Worm (Caenorhabditis elegans) whole organism, early embryonic: Measurements from ENCODE around the gene F28C6.8.

Source experiments
- B0310.2 ChIP-seq: sonication (generic microtip); optimal IDR thresholded peaks from 2 replicates; lab custom pipeline; 2016; ENCODE audit warnings: mild to moderate bottlenecking, missing genetic modification characterization, missing compliant biosample characterization
- F13C5.2 ChIP-seq: sonication (generic microtip); optimal IDR thresholded peaks from 2 replicates; lab custom pipeline; 2017; ENCODE audit warnings: mild to moderate bottlenecking, missing genetic modification characterization, inconsistent platforms, missing compliant biosample characterization
- aly-1 ChIP-seq: sonication (generic microtip); optimal IDR thresholded peaks from 2 replicates; lab custom pipeline; 2016; ENCODE audit warnings: missing genetic modification characterization, missing compliant biosample characterization
- ama-1 ChIP-seq: fragments of 150-350 bp; optimal IDR thresholded peaks from 2 replicates; lab custom pipeline; 2014
- ceh-13 ChIP-seq: fragments of 200-800 bp; sonication (Bioruptor generic); optimal IDR thresholded peaks from 2 replicates; lab custom pipeline; 2018; ENCODE audit warnings: mild to moderate bottlenecking, missing genetic modification characterization, missing compliant biosample characterization
- ceh-36 ChIP-seq: sonication (generic microtip); optimal IDR thresholded peaks from 2 replicates; lab custom pipeline; 2016; ENCODE audit warnings: missing genetic modification characterization, inconsistent platforms, missing compliant biosample characterization
- ets-7 ChIP-seq: sonication (generic microtip); optimal IDR thresholded peaks from 2 replicates; lab custom pipeline; 2016; ENCODE audit warnings: missing genotype, missing genetic modification characterization, missing compliant biosample characterization
- flt-1 ChIP-seq: fragments of 200-800 bp; sonication (Bioruptor generic); IDR thresholded peaks from 2 replicates; pipeline ENCODE4 v1.3.6; 2022; ENCODE audit warnings: missing genetic modification characterization, missing compliant biosample characterization
- hmbx-1 ChIP-seq: sonication (generic microtip); optimal IDR thresholded peaks from 2 replicates; lab custom pipeline; 2016; ENCODE audit warnings: mild to moderate bottlenecking, missing genetic modification characterization, missing compliant biosample characterization
- hmg-4 ChIP-seq: fragments of 200-800 bp; sonication (Bioruptor generic); optimal IDR thresholded peaks from 2 replicates; lab custom pipeline; 2018; ENCODE audit warnings: mild to moderate bottlenecking, missing genetic modification characterization, missing compliant biosample characterization
- hnd-1 ChIP-seq: sonication (generic microtip); optimal IDR thresholded peaks from 2 replicates; lab custom pipeline; 2016; ENCODE audit warnings: missing genetic modification characterization, missing compliant biosample characterization
- pes-1 ChIP-seq: fragments of 200-800 bp; sonication (Bioruptor generic); IDR thresholded peaks from 2 replicates; pipeline ENCODE4 v1.3.6; 2022; ENCODE audit warnings: missing genetic modification reagents, missing genetic modification characterization, missing compliant biosample characterization
- scrt-1 ChIP-seq: fragments of 200-800 bp; sonication (Bioruptor generic); IDR thresholded peaks from 2 replicates; pipeline ENCODE4 v1.3.6; 2022; ENCODE audit warnings: missing genetic modification characterization, missing compliant biosample characterization
- sea-1 ChIP-seq: fragments of 200-800 bp; sonication (Bioruptor generic); conservative IDR thresholded peaks from 2 replicates; pipeline ENCODE4 v1.3.6; 2022; ENCODE audit warnings: missing genetic modification characterization, missing compliant biosample characterization
- tbx-11 ChIP-seq: fragments of 200-800 bp; sonication (Bioruptor generic); IDR thresholded peaks from 2 replicates; pipeline ENCODE4 v1.3.6; 2022; ENCODE audit warnings: missing genetic modification characterization, missing compliant biosample characterization
- tbx-37 ChIP-seq: fragments of 200-800 bp; sonication (Bioruptor generic); conservative IDR thresholded peaks from 2 replicates; pipeline ENCODE4 v1.3.6; 2022; ENCODE audit warnings: missing genetic modification reagents, missing genetic modification characterization, missing compliant biosample characterization
- tra-4 ChIP-seq: sonication (generic microtip); optimal IDR thresholded peaks from 2 replicates; lab custom pipeline; 2017; ENCODE audit warnings: missing genetic modification characterization, missing compliant biosample characterization

Gene F28C6.8

ce11 chrII:8610085-8610484 lies 3.4 kb downstream of the F28C6.8 start, which contains the start of gene F28C6.9:
Gene F28C6.9, minus strand, starts transcription at chrII:8610185.
- no peak for TF ChIP-seq B0310.2 (tag; lab: Kevin White, UChicago)
- no peak for TF ChIP-seq ama-1

ce11 chrII:8610585-8610984 lies 3.9 kb downstream of the F28C6.8 start:
- TF ChIP-seq tra-4 (tag; lab: Kevin White, UChicago) (no peak), scrt-1 (GFP tag; lab: Robert Waterston, UW) (no peak), pes-1 (GFP tag; lab: Robert Waterston, UW) (no peak), B0310.2 (tag; lab: Kevin White, UChicago) (no peak), hnd-1 (tag; lab: Kevin White, UChicago) (no peak), tbx-37 (no peak)

ce11 chrII:8611330-8611729 lies 4.7 kb downstream of the F28C6.8 start:
- TF ChIP-seq ama-1 (no peak), ets-7 (tag; lab: Kevin White, UChicago) (no peak), aly-1 (tag; lab: Kevin White, UChicago) (no peak), hnd-1 (tag; lab: Kevin White, UChicago) (no peak), hmbx-1 (tag; lab: Kevin White, UChicago) (no peak), tbx-11 (GFP tag; lab: Robert Waterston, UW) (no peak), scrt-1 (GFP tag; lab: Robert Waterston, UW) (no peak), B0310.2 (tag; lab: Kevin White, UChicago) (no peak), ceh-36 (tag; lab: Kevin White, UChicago) (no peak), tbx-37 (no peak), sea-1 (GFP tag; lab: Robert Waterston, UW) (no peak), pes-1 (GFP tag; lab: Robert Waterston, UW) (no peak), ceh-13 (GFP tag; lab: Kevin White, UChicago) (no peak), F13C5.2 (no peak)

- no peak for TF ChIP-seq B0310.2 (tag; lab: Kevin White, UChicago)
- no peak for TF ChIP-seq scrt-1 (GFP tag; lab: Robert Waterston, UW)
Measured at ce11 chrII:8612470-8612869, 5.8 kb downstream of the F28C6.8 start, which contains the start of gene T22C8.1. Gene T22C8.1, plus strand, starts transcription at chrII:8612770.

ce11 chrII:8616155-8616554 lies 9.5 kb downstream of the F28C6.8 start:
- TF ChIP-seq tbx-37 (no peak), hnd-1 (tag; lab: Kevin White, UChicago) (no peak), F13C5.2 (no peak), ama-1 (no peak), ceh-13 (GFP tag; lab: Kevin White, UChicago) (no peak), ceh-36 (tag; lab: Kevin White, UChicago) (no peak), B0310.2 (tag; lab: Kevin White, UChicago) (no peak), ets-7 (tag; lab: Kevin White, UChicago) (no peak), sea-1 (GFP tag; lab: Robert Waterston, UW) (no peak), pes-1 (GFP tag; lab: Robert Waterston, UW) (no peak), tra-4 (tag; lab: Kevin White, UChicago) (no peak), tbx-11 (GFP tag; lab: Robert Waterston, UW) (no peak), hmbx-1 (tag; lab: Kevin White, UChicago) (no peak), scrt-1 (GFP tag; lab: Robert Waterston, UW) (no peak), aly-1 (tag; lab: Kevin White, UChicago) (no peak), hmg-4 (GFP tag; lab: Kevin White, UChicago) (no peak), flt-1 (GFP tag; lab: Robert Waterston, UW) (no peak)

ce11 chrII:8617516-8617915 lies 10.9 kb downstream of the F28C6.8 start, which contains the start of gene chhy-1:
Gene chhy-1, minus strand, starts transcription at chrII:8617616.
- TF ChIP-seq aly-1 (tag; lab: Kevin White, UChicago) (no peak), tbx-37 (no peak), sea-1 (GFP tag; lab: Robert Waterston, UW) (no peak), tbx-11 (GFP tag; lab: Robert Waterston, UW) (no peak), ceh-13 (GFP tag; lab: Kevin White, UChicago) (no peak), hnd-1 (tag; lab: Kevin White, UChicago) (no peak), hmg-4 (GFP tag; lab: Kevin White, UChicago) (no peak), pes-1 (GFP tag; lab: Robert Waterston, UW) (no peak), F13C5.2 (no peak), flt-1 (GFP tag; lab: Robert Waterston, UW) (no peak), ets-7 (tag; lab: Kevin White, UChicago) (no peak), hmbx-1 (tag; lab: Kevin White, UChicago) (no peak), B0310.2 (tag; lab: Kevin White, UChicago) (no peak), ceh-36 (tag; lab: Kevin White, UChicago) (no peak), scrt-1 (GFP tag; lab: Robert Waterston, UW) (no peak), tra-4 (tag; lab: Kevin White, UChicago) (no peak), ama-1 (no peak)

- no peak for TF ChIP-seq B0310.2 (tag; lab: Kevin White, UChicago)
- no peak for TF ChIP-seq sea-1 (GFP tag; lab: Robert Waterston, UW)
- TF ChIP-seq F13C5.2 = no peak
- no peak for TF ChIP-seq scrt-1 (GFP tag; lab: Robert Waterston, UW)
- no peak for TF ChIP-seq flt-1 (GFP tag; lab: Robert Waterston, UW)
- no peak for TF ChIP-seq ceh-36 (tag; lab: Kevin White, UChicago)
- TF ChIP-seq pes-1 (GFP tag; lab: Robert Waterston, UW) = no peak
- TF ChIP-seq aly-1 (tag; lab: Kevin White, UChicago) = no peak
- no peak for TF ChIP-seq hmbx-1 (tag; lab: Kevin White, UChicago)
- no peak for TF ChIP-seq ama-1
- TF ChIP-seq ets-7 (tag; lab: Kevin White, UChicago) = no peak
- no peak for TF ChIP-seq tbx-11 (GFP tag; lab: Robert Waterston, UW)
- no peak for TF ChIP-seq tbx-37
- TF ChIP-seq hnd-1 (tag; lab: Kevin White, UChicago) = no peak
- no peak for TF ChIP-seq hmg-4 (GFP tag; lab: Kevin White, UChicago)
- no peak for TF ChIP-seq ceh-13 (GFP tag; lab: Kevin White, UChicago)
- no peak for TF ChIP-seq tra-4 (tag; lab: Kevin White, UChicago)
Measured at ce11 chrII:8621883-8622282, 15.2 kb downstream of the F28C6.8 start, which contains the start of gene T22C8.3. Gene T22C8.3, minus strand, starts transcription at chrII:8621983.
